Fruit fly (Drosophila melanogaster): Measurements from ENCODE around the gene CG7632.
A peak's percentile ranks its signal among the peaks of the same experiment; 100 is the strongest.

CG7632 gene

DNA sequence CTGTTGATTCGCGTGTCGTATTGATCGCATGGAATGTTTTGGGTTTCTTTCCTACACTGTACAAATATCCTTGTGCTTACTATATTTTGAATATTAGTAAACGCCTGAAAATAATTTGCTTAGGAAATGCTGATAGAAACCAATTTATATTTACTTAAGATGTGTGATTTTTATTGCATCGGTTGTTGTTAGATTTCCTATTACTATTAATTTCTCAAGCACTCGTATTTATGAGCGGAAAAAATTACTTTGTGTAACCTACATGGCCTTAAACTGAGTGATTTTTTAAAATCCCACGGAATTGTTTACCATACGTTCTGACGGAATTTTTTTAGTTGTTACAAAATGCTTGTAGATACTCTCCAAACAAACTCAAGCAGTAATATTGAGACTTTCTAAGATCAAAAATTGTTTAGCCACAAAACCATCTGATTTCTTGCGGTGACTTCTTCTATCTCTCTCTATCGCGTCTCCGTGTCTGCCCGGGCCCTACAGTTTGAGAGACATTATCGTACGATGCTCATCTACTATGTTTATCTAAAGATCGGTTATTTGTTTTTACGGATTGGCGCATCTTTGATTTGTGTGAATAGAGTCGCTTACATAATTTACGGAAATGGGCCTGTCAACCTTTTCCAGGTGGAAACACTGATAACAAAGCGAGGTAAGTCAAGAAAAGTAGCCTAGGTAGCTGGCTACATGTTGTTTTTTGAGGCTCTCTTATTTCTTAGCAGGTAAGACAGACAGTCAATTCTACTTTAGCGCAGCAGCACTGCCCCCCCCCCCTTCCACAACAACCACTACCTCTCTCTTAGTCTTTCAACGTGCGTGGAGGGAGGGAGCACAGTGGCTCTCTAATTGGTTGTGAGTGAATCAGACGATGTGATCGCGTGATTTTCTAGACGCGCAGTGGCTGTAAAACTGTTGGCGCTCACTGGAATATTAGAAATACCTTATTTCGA, 27.9 kb upstream of the CG7632 start (continued):
- TF ChIP-seq CG9437 (GFP tag; optimal IDR thresholded peaks at IDR 0.05): peak; percentile 73
- TF ChIP-seq cato (GFP tag; optimal IDR thresholded peaks at IDR 0.05; ENCODE audit: borderline replicate concordance): peak; percentile 31
- peak; percentile 31; the same call in 1 of the 2 replicates for TF ChIP-seq CG43689 (GFP tag; IDR thresholded peaks at IDR 0.05)
- peak; percentile 32 for TF ChIP-seq Dp (GFP tag; optimal IDR thresholded peaks at IDR 0.05)
- TF ChIP-seq CG8765 (GFP tag; IDR thresholded peaks at IDR 0.05): no peak
- no peak for TF ChIP-seq gsb (GFP tag; IDR thresholded peaks at IDR 0.05)
- peak; percentile 17 for TF ChIP-seq CG34376 (GFP tag; optimal IDR thresholded peaks at IDR 0.05)
- TF ChIP-seq eyg (GFP tag; optimal IDR thresholded peaks at IDR 0.05): no peak
- TF ChIP-seq Blimp-1 (GFP tag; optimal IDR thresholded peaks at IDR 0.05): peak; percentile 58
- no peak for TF ChIP-seq HLHmδ (GFP tag; optimal IDR thresholded peaks at IDR 0.05)
- peak; percentile 68 for TF ChIP-seq Ssrp (tag; optimal IDR thresholded peaks at IDR 0.05)
- peak; percentile 67; the same call in 1 of the 2 replicates for TF ChIP-seq CG31441 (GFP tag; IDR thresholded peaks at IDR 0.05)
- TF ChIP-seq jumu (GFP tag; optimal IDR thresholded peaks at IDR 0.05): peak; percentile 42
- peak; percentile 36 for TF ChIP-seq twi (tag; optimal IDR thresholded peaks at IDR 0.05)
- no peak for TF ChIP-seq H2.0 (GFP tag; IDR thresholded peaks at IDR 0.05)
- TF ChIP-seq stwl (tag; optimal IDR thresholded peaks at IDR 0.05): no peak
- peak; percentile 16 for TF ChIP-seq BEAF-32 (GFP tag; optimal IDR thresholded peaks at IDR 0.05)
- TF ChIP-seq wdn (GFP tag; IDR thresholded peaks at IDR 0.05): no peak
- TF ChIP-seq sisA (GFP tag; IDR thresholded peaks at IDR 0.05): peak; percentile 54
- TF ChIP-seq Ets97D (GFP tag; optimal IDR thresholded peaks at IDR 0.05): no peak
- TF ChIP-seq Dip3 (GFP tag; optimal IDR thresholded peaks at IDR 0.05): peak; percentile 14
- no peak for TF ChIP-seq ranshi (GFP tag; IDR thresholded peaks at IDR 0.05)
- no peak for TF ChIP-seq CG3065 (GFP tag; optimal IDR thresholded peaks at IDR 0.05)
- peak; percentile 2 for TF ChIP-seq kah (GFP tag; optimal IDR thresholded peaks at IDR 0.05)
- peak; percentile 52 for TF ChIP-seq lmd (GFP tag; IDR thresholded peaks at IDR 0.05)
- peak; percentile 19 for TF ChIP-seq Usf (GFP tag; optimal IDR thresholded peaks at IDR 0.05)
- peak; percentile 58; the same call in 2 of the 3 replicates for TF ChIP-seq tgo (GFP tag; IDR thresholded peaks at IDR 0.05)
- TF ChIP-seq CG11398 (GFP tag; optimal IDR thresholded peaks at IDR 0.05): peak; percentile 35
- TF ChIP-seq exex (tag; optimal IDR thresholded peaks at IDR 0.05): peak; percentile 44
- TF ChIP-seq stc (GFP tag; IDR thresholded peaks at IDR 0.05): 0 out of 2 replicates have a peak, but pooled peaks have one; percentile 14
- TF ChIP-seq YL-1 (GFP tag; optimal IDR thresholded peaks at IDR 0.05): peak; percentile 4
- no peak for TF ChIP-seq mld (GFP tag; IDR thresholded peaks at IDR 0.05; ENCODE audit: partially characterized antibody)
- TF ChIP-seq z (GFP tag; IDR thresholded peaks at IDR 0.05): peak; percentile 86
- TF ChIP-seq CG1603 (tag; optimal IDR thresholded peaks at IDR 0.05): peak; percentile 23
- TF ChIP-seq ci (GFP tag; IDR thresholded peaks at IDR 0.05): peak; percentile 43; the same call in 2 of the 3 replicates
- peak; percentile 36 for TF ChIP-seq CG18599 (GFP tag; optimal IDR thresholded peaks at IDR 0.05)
- TF ChIP-seq Dll (GFP tag; IDR thresholded peaks at IDR 0.05; ENCODE audit: partially characterized antibody): no peak
- TF ChIP-seq Mad (GFP tag; optimal IDR thresholded peaks at IDR 0.05): no peak
- no peak for TF ChIP-seq Poxn (GFP tag; IDR thresholded peaks at IDR 0.05)
- TF ChIP-seq ken (GFP tag; IDR thresholded peaks at IDR 0.05): no peak
- peak; percentile 38 for TF ChIP-seq slbo (GFP tag; IDR thresholded peaks at IDR 0.05)
- TF ChIP-seq HLH54F (GFP tag; optimal IDR thresholded peaks at IDR 0.05): peak; percentile 51
- peak; percentile 11 for TF ChIP-seq CG12942 (GFP tag; optimal IDR thresholded peaks at IDR 0.05)
- TF ChIP-seq CG12236 (GFP tag; optimal IDR thresholded peaks at IDR 0.05): peak; percentile 27
- peak; percentile 24 for TF ChIP-seq CG13296 (GFP tag; optimal IDR thresholded peaks at IDR 0.05)
- TF ChIP-seq CG13624 (GFP tag; optimal IDR thresholded peaks at IDR 0.05): peak; percentile 50
- TF ChIP-seq hth (optimal IDR thresholded peaks at IDR 0.05): peak; percentile 45
- TF ChIP-seq dmrt11E (tag; optimal IDR thresholded peaks at IDR 0.05): peak; percentile 74
- TF ChIP-seq CG1647 (GFP tag; optimal IDR thresholded peaks at IDR 0.05): no peak
